Worm (Caenorhabditis elegans) whole organism, L2 larva: Measurements from ENCODE around the gene cyp-33D3.

Experiments
- C34F6.9 ChIP-seq: fragments of 150-350 bp; optimal IDR thresholded peaks from 2 replicates; lab custom pipeline; 2014; ENCODE audit warnings: missing biosample characterization, missing genetic modification characterization
- F13H6.1 ChIP-seq: sonication (generic microtip); optimal IDR thresholded peaks from 2 replicates; lab custom pipeline; 2016; ENCODE audit warnings: missing genetic modification characterization, missing compliant biosample characterization
- ZK546.5 ChIP-seq: sonication (generic microtip); optimal IDR thresholded peaks from 2 replicates; lab custom pipeline; 2017; ENCODE audit warnings: missing biosample characterization, missing genetic modification characterization
- alr-1 ChIP-seq: fragments of 150-350 bp; optimal IDR thresholded peaks from 2 replicates; lab custom pipeline; 2014; ENCODE audit warnings: missing biosample characterization, missing genetic modification characterization
- aly-2 ChIP-seq: fragments of 150-350 bp; optimal IDR thresholded peaks from 2 replicates; lab custom pipeline; 2014; ENCODE audit warnings: missing biosample characterization, missing genetic modification characterization
- ama-1 ChIP-seq: fragments of 150-350 bp; optimal IDR thresholded peaks from 2 replicates; lab custom pipeline; 2018; ENCODE audit warnings: inconsistent platforms
- ceh-82 ChIP-seq: fragments of 150-350 bp; optimal IDR thresholded peaks from 2 replicates; lab custom pipeline; 2014; ENCODE audit warnings: missing biosample characterization, missing genetic modification characterization
- crh-2 ChIP-seq: sonication (generic microtip); optimal IDR thresholded peaks from 2 replicates; lab custom pipeline; 2017; ENCODE audit warnings: missing biosample characterization, missing genetic modification characterization
- dmd-4 ChIP-seq: sonication (generic microtip); optimal IDR thresholded peaks from 2 replicates; lab custom pipeline; 2017; ENCODE audit warnings: missing biosample characterization, missing genetic modification characterization
- egl-27 ChIP-seq: sonication (generic microtip); optimal IDR thresholded peaks from 3 replicates; lab custom pipeline; 2017; ENCODE audit warnings: missing biosample characterization, missing genetic modification reagents, missing genetic modification characterization
- elt-1 ChIP-seq: fragments of 150-350 bp; optimal IDR thresholded peaks from 2 replicates; lab custom pipeline; 2014; ENCODE audit warnings: missing biosample characterization, missing genetic modification characterization
- elt-3 ChIP-seq: sonication (generic microtip); optimal IDR thresholded peaks from 2 replicates; lab custom pipeline; 2017; ENCODE audit warnings: missing biosample characterization, missing genetic modification characterization
- fos-1 ChIP-seq: fragments of 150-350 bp; optimal IDR thresholded peaks from 2 replicates; lab custom pipeline; 2014; ENCODE audit warnings: missing biosample characterization, missing genetic modification characterization
- gmeb-1 ChIP-seq: fragments of 150-350 bp; optimal IDR thresholded peaks from 2 replicates; lab custom pipeline; 2014; ENCODE audit warnings: missing biosample characterization, missing genetic modification characterization
- lin-11 ChIP-seq: fragments of 150-350 bp; sonication (generic microtip); optimal IDR thresholded peaks from 2 replicates; lab custom pipeline; 2014; ENCODE audit warnings: missing biosample characterization, missing genetic modification characterization, inconsistent platforms, mixed read lengths
- lin-39 ChIP-seq: fragments of 150-350 bp; optimal IDR thresholded peaks from 2 replicates; lab custom pipeline; 2014; ENCODE audit warnings: missing biosample characterization, missing genetic modification reagents, missing genetic modification characterization
- lsy-2 ChIP-seq, 2 experiments: fragments of 150-350 bp in 1 of 2; sonication (generic microtip) in 1 of 2; optimal IDR thresholded peaks; 2 replicates each; lab custom pipeline; 2014 to 2017; ENCODE audit warnings: missing biosample characterization in 2 of 2, missing genetic modification characterization in 2 of 2
- mbf-1 ChIP-seq: sonication (generic microtip); optimal IDR thresholded peaks from 2 replicates; lab custom pipeline; 2017; ENCODE audit warnings: missing biosample characterization, missing genetic modification characterization
- nhr-12 ChIP-seq: fragments of 150-350 bp; optimal IDR thresholded peaks from 2 replicates; lab custom pipeline; 2014; ENCODE audit warnings: missing biosample characterization, missing genetic modification characterization
- nhr-129 ChIP-seq: fragments of 150-350 bp; optimal IDR thresholded peaks from 2 replicates; lab custom pipeline; 2014; ENCODE audit warnings: missing biosample characterization, missing genetic modification characterization
- nhr-23 ChIP-seq: fragments of 150-350 bp; optimal IDR thresholded peaks from 2 replicates; lab custom pipeline; 2014; ENCODE audit warnings: missing biosample characterization, missing genetic modification reagents, missing genetic modification characterization
- nhr-237 ChIP-seq: fragments of 150-350 bp; optimal IDR thresholded peaks from 2 replicates; lab custom pipeline; 2014; ENCODE audit warnings: missing biosample characterization, missing genetic modification characterization
- nhr-77 ChIP-seq: fragments of 150-350 bp; optimal IDR thresholded peaks from 2 replicates; lab custom pipeline; 2014; ENCODE audit warnings: missing biosample characterization, missing genetic modification characterization
- peb-1 ChIP-seq: fragments of 150-350 bp; optimal IDR thresholded peaks from 2 replicates; lab custom pipeline; 2014; ENCODE audit warnings: missing biosample characterization, missing genetic modification characterization
- sem-4 ChIP-seq: fragments of 150-350 bp; optimal IDR thresholded peaks from 2 replicates; lab custom pipeline; 2014; ENCODE audit warnings: missing biosample characterization, missing genetic modification reagents, missing genetic modification characterization
- skn-1 ChIP-seq: sonication (generic microtip); optimal IDR thresholded peaks from 2 replicates; lab custom pipeline; 2017; ENCODE audit warnings: missing biosample characterization, missing genetic modification characterization
- sma-3 ChIP-seq: sonication (generic microtip); optimal IDR thresholded peaks from 2 replicates; lab custom pipeline; 2016; ENCODE audit warnings: missing genetic modification reagents, missing genetic modification characterization, missing compliant biosample characterization
- sma-9 ChIP-seq, 2 experiments: fragments of 150-350 bp in 1 of 2; sonication (generic microtip) in 1 of 2; optimal IDR thresholded peaks; 2 replicates each; lab custom pipeline; 2014 to 2016; ENCODE audit warnings: missing genetic modification characterization in 2 of 2, mild to moderate bottlenecking in 1 of 2, missing biosample characterization in 1 of 2, missing compliant biosample characterization in 1 of 2, missing genetic modification reagents in 1 of 2, moderate library complexity in 1 of 2
- snpc-4 ChIP-seq: fragments of 150-350 bp; optimal IDR thresholded peaks from 2 replicates; lab custom pipeline; 2014; ENCODE audit warnings: missing biosample characterization, missing genetic modification characterization
- unc-39 ChIP-seq: fragments of 150-350 bp; optimal IDR thresholded peaks from 2 replicates; lab custom pipeline; 2014; ENCODE audit warnings: missing biosample characterization, missing genetic modification characterization
- unc-55 ChIP-seq: fragments of 150-350 bp; sonication (generic microtip); optimal IDR thresholded peaks from 3 replicates; lab custom pipeline; 2014; ENCODE audit warnings: missing biosample characterization, missing genetic modification reagents, missing genetic modification characterization
- ztf-1 ChIP-seq: fragments of 200-800 bp; sonication (Bioruptor generic); conservative IDR thresholded peaks from 2 replicates; pipeline ENCODE4 v1.3.6; 2022; ENCODE audit warnings: missing genetic modification characterization, missing compliant biosample characterization
- ztf-4 ChIP-seq: fragments of 150-350 bp; optimal IDR thresholded peaks from 2 replicates; lab custom pipeline; 2014; ENCODE audit warnings: missing biosample characterization, missing genetic modification characterization

cyp-33D3 gene

ce11 chrV:18846480-18846879, 9.5 kb upstream of the cyp-33D3 start, which contains the start of gene nhr-230:
Gene nhr-230, plus strand, starts transcription at chrV:18846780.
- TF ChIP-seq nhr-23 (no peak), egl-27 (no peak), ama-1 (lab: Kevin White, UChicago) (no peak), nhr-77 (no peak), alr-1 (tag; lab: Kevin White, UChicago) (no peak), nhr-237 (tag; lab: Kevin White, UChicago) (no peak), fos-1 (tag; lab: Kevin White, UChicago) (no peak)

ce11 chrV:18842468-18842867, 5.4 kb upstream of the cyp-33D3 start:
- TF ChIP-seq elt-1 (tag; lab: Kevin White, UChicago) = no peak

- TF ChIP-seq sma-9 (GFP tag; optimal IDR thresholded peaks at IDR 0.05; lab: Kevin White, UChicago) (no peak), sma-9 (tag; optimal IDR thresholded peaks at IDR 0.05; lab: Kevin White, UChicago) (no peak), elt-3 (no peak), ztf-1 (GFP tag; lab: Robert Waterston, UW) (no peak), peb-1 (tag; lab: Kevin White, UChicago) (no peak), C34F6.9 (no peak), F13H6.1 (peak; percentile 46), nhr-12 (tag; lab: Kevin White, UChicago) (no peak), gmeb-1 (tag; lab: Kevin White, UChicago) (peak; percentile 14), ama-1 (lab: Kevin White, UChicago) (no peak), aly-2 (tag; lab: Kevin White, UChicago) (no peak), crh-2 (tag; lab: Kevin White, UChicago) (no peak), sma-3 (GFP tag; lab: Kevin White, UChicago) (peak; percentile 11), ceh-82 (tag; lab: Kevin White, UChicago) (no peak), fos-1 (tag; lab: Kevin White, UChicago) (peak; percentile 52), nhr-129 (tag; lab: Kevin White, UChicago) (peak; percentile 1), unc-39 (tag; lab: Kevin White, UChicago) (no peak)
These were observed 1.9 kb upstream of the cyp-33D3 start, which contains the start of gene nhr-65 for ce11 chrV:18838799-18839354. Gene nhr-65, plus strand, starts transcription at chrV:18839304.

- TF ChIP-seq lin-11 (tag; lab: Kevin White, UChicago) (no peak), nhr-77 (no peak), ztf-4 (tag; lab: Kevin White, UChicago) (no peak), sem-4 (tag; lab: Kevin White, UChicago) (no peak), snpc-4 (tag; lab: Kevin White, UChicago) (no peak), dmd-4 (tag; lab: Kevin White, UChicago) (no peak), nhr-12 (tag; lab: Kevin White, UChicago) (no peak), nhr-129 (tag; lab: Kevin White, UChicago) (no peak), skn-1 (no peak), mbf-1 (tag; lab: Kevin White, UChicago) (no peak), unc-55 (GFP tag; lab: Kevin White, UChicago) (no peak), nhr-23 (no peak), egl-27 (no peak), ZK546.5 (no peak), lsy-2 (tag; optimal IDR thresholded peaks at IDR 0.05; lab: Kevin White, UChicago) (no peak), fos-1 (tag; lab: Kevin White, UChicago) (no peak), ztf-1 (GFP tag; lab: Robert Waterston, UW) (no peak), sma-3 (GFP tag; lab: Kevin White, UChicago) (no peak), lin-39 (tag; lab: Kevin White, UChicago) (no peak), gmeb-1 (tag; lab: Kevin White, UChicago) (no peak)
These were observed 9.7 kb downstream of the cyp-33D3 start for ce11 chrV:18827374-18827773.

ce11 chrV:18826445-18826844, 10.6 kb downstream of the cyp-33D3 start:
- TF ChIP-seq nhr-129 (tag; lab: Kevin White, UChicago) = peak; percentile 8
- TF ChIP-seq fos-1 (tag; lab: Kevin White, UChicago) = peak; percentile 66
- no peak for TF ChIP-seq egl-27
- TF ChIP-seq, all 48 proteins: peak for 2
